Fruit fly (Drosophila melanogaster): ENCODE data around the gene Nemp.

The Nemp gene

DNA sequence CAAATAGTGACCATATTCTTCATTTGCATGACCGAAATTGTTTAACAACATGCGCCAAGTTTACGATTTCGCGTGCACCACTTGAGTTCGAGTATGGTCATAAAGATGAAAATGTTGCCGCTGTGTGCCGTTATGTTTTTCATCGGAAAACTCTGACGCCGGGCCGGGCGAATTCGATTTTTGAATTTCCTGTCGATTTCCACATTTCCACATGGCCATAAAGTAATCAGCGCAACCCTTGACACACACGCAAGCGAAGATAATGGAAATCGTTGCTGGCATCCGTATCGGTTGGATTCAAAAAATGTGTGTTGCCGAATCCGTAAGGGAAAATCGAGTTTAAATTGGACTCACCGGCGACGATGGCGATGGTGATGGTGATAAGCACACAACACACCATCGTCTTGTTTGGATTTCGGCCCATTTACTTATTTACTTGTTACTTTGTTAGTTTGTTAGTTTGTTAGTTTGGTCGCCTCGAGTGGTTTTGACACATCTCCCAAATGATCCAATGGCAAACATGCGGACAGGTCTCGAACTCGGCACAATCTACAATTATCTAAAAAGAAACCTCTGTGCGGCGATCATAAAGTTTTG lies 10.2 kb downstream of the Nemp start (continued):
- TF ChIP-seq CG6654 (GFP tag; optimal IDR thresholded peaks at IDR 0.05) = no peak
- peak; percentile 29 for TF ChIP-seq Hey (tag; optimal IDR thresholded peaks at IDR 0.05)
- TF ChIP-seq CG13296 (GFP tag; optimal IDR thresholded peaks at IDR 0.05) = peak; percentile 55
- TF ChIP-seq HLHmδ (GFP tag; optimal IDR thresholded peaks at IDR 0.05) = peak; percentile 65
- peak; percentile 53 for TF ChIP-seq CG3838 (GFP tag; optimal IDR thresholded peaks at IDR 0.05)
- TF ChIP-seq CG32767 (GFP tag; IDR thresholded peaks at IDR 0.05) = 0 out of 2 replicates have a peak, but pooled peaks have one; percentile 23
- no peak for TF ChIP-seq Abd-B (GFP tag; optimal IDR thresholded peaks at IDR 0.05)
- TF ChIP-seq CG5180 (GFP tag; optimal IDR thresholded peaks at IDR 0.05) = peak; percentile 53
- TF ChIP-seq schlank (tag; optimal IDR thresholded peaks at IDR 0.05) = no peak
- TF ChIP-seq CG4707 (GFP tag; optimal IDR thresholded peaks at IDR 0.05) = peak; percentile 72
- TF ChIP-seq Bdp1 (GFP tag; optimal IDR thresholded peaks at IDR 0.05) = peak; percentile 28
- peak; percentile 2 for TF ChIP-seq CG16815 (GFP tag; optimal IDR thresholded peaks at IDR 0.05)
- TF ChIP-seq CG31365 (tag; optimal IDR thresholded peaks at IDR 0.05) = peak; percentile 43
- peak; percentile 25; the same call in 1 of the 2 replicates for TF ChIP-seq CG6689 (GFP tag; IDR thresholded peaks at IDR 0.05)
- TF ChIP-seq tap (tag; optimal IDR thresholded peaks at IDR 0.05) = peak; percentile 28
- no peak for TF ChIP-seq sim (GFP tag; IDR thresholded peaks at IDR 0.05)
- TF ChIP-seq Trl (optimal IDR thresholded peaks at IDR 0.05) = no peak
- no peak for TF ChIP-seq Trl (GFP tag; optimal IDR thresholded peaks at IDR 0.05)
- no peak for TF ChIP-seq CG4617 (GFP tag; optimal IDR thresholded peaks at IDR 0.05; ENCODE audit: borderline replicate concordance)
- peak; percentile 83 for TF ChIP-seq ci (GFP tag; IDR thresholded peaks at IDR 0.05)
- TF ChIP-seq disco-r (GFP tag; optimal IDR thresholded peaks at IDR 0.05) = no peak
- TF ChIP-seq CG12391 (tag; optimal IDR thresholded peaks at IDR 0.05) = peak; percentile 13
- no peak for TF ChIP-seq Dref (GFP tag; IDR thresholded peaks at IDR 0.05)
- peak; percentile 68 for TF ChIP-seq dmrt11E (tag; optimal IDR thresholded peaks at IDR 0.05)
- TF ChIP-seq cad (GFP tag; optimal IDR thresholded peaks at IDR 0.05) = peak; percentile 90
- no peak for TF ChIP-seq CG6272 (GFP tag; IDR thresholded peaks at IDR 0.05)
- TF ChIP-seq CG2116 (GFP tag; optimal IDR thresholded peaks at IDR 0.05) = peak; percentile 39
- TF ChIP-seq Chrac-16 (GFP tag; optimal IDR thresholded peaks at IDR 0.05) = no peak
- TF ChIP-seq hth (optimal IDR thresholded peaks at IDR 0.05) = no peak
- TF ChIP-seq caup (GFP tag; optimal IDR thresholded peaks at IDR 0.05; ENCODE audit: severe bottlenecking) = peak; percentile 20
- peak; percentile 26 for TF ChIP-seq CG1602 (GFP tag; optimal IDR thresholded peaks at IDR 0.05)
- no peak for TF ChIP-seq CG12104 (GFP tag; optimal IDR thresholded peaks at IDR 0.05)
- TF ChIP-seq HLH3B (GFP tag; IDR thresholded peaks at IDR 0.05) = peak; percentile 49; the same call in 1 of the 2 replicates
- no peak for TF ChIP-seq hbn (GFP tag; IDR thresholded peaks at IDR 0.05; ENCODE audit: partially characterized antibody)
- TF ChIP-seq CG15514 (GFP tag; optimal IDR thresholded peaks at IDR 0.05) = no peak
- no peak for TF ChIP-seq pzg (GFP tag; optimal IDR thresholded peaks at IDR 0.05)
- no peak for TF ChIP-seq pita (GFP tag; optimal IDR thresholded peaks at IDR 0.05)
- no peak for TF ChIP-seq Max (GFP tag; optimal IDR thresholded peaks at IDR 0.05)
- TF ChIP-seq CG6254 (GFP tag; optimal IDR thresholded peaks at IDR 0.05) = peak; percentile 48
- TF ChIP-seq CG2889 (GFP tag; IDR thresholded peaks at IDR 0.05) = no peak
- no peak for TF ChIP-seq ab (GFP tag; optimal IDR thresholded peaks at IDR 0.05)
- no peak for TF ChIP-seq Oli (tag; optimal IDR thresholded peaks at IDR 0.05)
- peak; percentile 87 for TF ChIP-seq grn (GFP tag; optimal IDR thresholded peaks at IDR 0.05)
- TF ChIP-seq CG17829 (tag; optimal IDR thresholded peaks at IDR 0.05) = no peak
- no peak for TF ChIP-seq ind (GFP tag; optimal IDR thresholded peaks at IDR 0.05)
- no peak for TF ChIP-seq CG12744 (GFP tag; optimal IDR thresholded peaks at IDR 0.05)
- peak; percentile 60 for TF ChIP-seq CrebB (tag; optimal IDR thresholded peaks at IDR 0.05)
- no peak for TF ChIP-seq Bgb (GFP tag; IDR thresholded peaks at IDR 0.05; ENCODE audit: partially characterized antibody)
- peak; percentile 48; the same call in 1 of the 2 replicates for TF ChIP-seq CG17328 (GFP tag; IDR thresholded peaks at IDR 0.05)
- TF ChIP-seq Mes4 (GFP tag; optimal IDR thresholded peaks at IDR 0.05) = peak; percentile 51

Measured in whole organism, embryonic.